Worm (Caenorhabditis elegans): ENCODE data around the gene dph-2.

- no peak for TF ChIP-seq unc-62 (GFP tag; optimal IDR thresholded peaks at IDR 0.05)
- no peak for TF ChIP-seq drap-1 (GFP tag; optimal IDR thresholded peaks at IDR 0.05)
- no peak for TF ChIP-seq ceh-43 (GFP tag; optimal IDR thresholded peaks at IDR 0.05)
- no peak for TF ChIP-seq unc-39 (tag; optimal IDR thresholded peaks at IDR 0.05)
- TF ChIP-seq lin-13 (tag; optimal IDR thresholded peaks at IDR 0.05), result no peak
- TF ChIP-seq pha-4 (tag; optimal IDR thresholded peaks at IDR 0.05), result no peak
These were observed 51.4 kb downstream of the dph-2 start, which contains the start of gene D2089.8 for ce11 chrII:10662698-10663097.

All from whole organism, mixed stage, embryonic.